Worm (Caenorhabditis elegans): Measurements from ENCODE around the gene spp-22.

DNA sequence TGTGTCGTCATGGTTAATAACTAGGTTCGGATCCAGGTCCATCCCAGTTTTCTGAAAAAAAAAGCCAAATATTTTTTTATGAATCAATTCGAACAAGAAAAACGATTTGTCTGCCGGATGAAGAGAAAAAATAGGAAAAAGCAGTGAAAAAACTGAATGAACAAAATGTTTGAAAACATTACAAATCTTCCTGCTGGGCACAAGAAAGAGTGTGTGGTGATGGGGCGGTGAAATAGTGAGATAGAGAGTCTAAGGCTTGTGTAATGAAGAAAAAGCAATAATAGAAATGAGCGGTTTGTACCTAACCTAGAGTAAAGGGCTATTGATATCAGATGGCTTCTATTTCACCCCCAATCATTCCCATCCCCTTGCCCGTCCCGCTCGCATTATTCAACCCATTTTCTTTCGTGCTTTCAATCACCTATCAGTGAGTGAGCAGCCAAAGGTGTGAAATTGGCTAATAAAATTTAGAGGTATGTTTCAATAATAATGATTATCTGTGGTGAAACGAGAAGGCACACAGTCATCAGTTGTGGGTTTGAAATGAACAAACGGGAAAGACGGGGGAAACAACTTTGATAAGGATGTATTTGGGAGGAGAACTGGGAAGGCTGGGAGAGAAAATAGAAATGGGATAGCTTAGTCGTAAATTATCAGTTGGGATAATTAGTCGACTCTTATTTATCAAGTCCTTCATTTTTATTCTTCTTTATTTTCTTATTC, 40.8 kb upstream of the spp-22 start, which contains the start of gene bar-1:
- TF ChIP-seq ref-1 (GFP tag; conservative IDR thresholded peaks at IDR 0.05) (no peak), T22C8.4 (GFP tag; IDR thresholded peaks at IDR 0.05) (no peak), tab-1 (GFP tag; IDR thresholded peaks at IDR 0.05) (no peak)

Measured in whole organism, midembryonic.